Fruit fly (Drosophila melanogaster) whole organism, prepupa: ENCODE results near the gene CG3184.

Experiments used
- CG10631 ChIP-seq: fragments of 200-800 bp; sonication (Bioruptor generic); optimal IDR thresholded peaks from 2 replicates; lab custom pipeline; 2016; ENCODE audit warnings: missing biosample characterization, missing genetic modification characterization
- CG11762 ChIP-seq: fragments of 200-800 bp; sonication (Bioruptor generic); optimal IDR thresholded peaks from 3 replicates; lab custom pipeline; 2016; ENCODE audit warnings: missing biosample characterization, missing genetic modification characterization; ENCODE audit not compliant: insufficient read depth
- CG15336 ChIP-seq: fragments of 200-800 bp; sonication (Bioruptor generic); IDR thresholded peaks from 2 replicates; pipeline ENCODE4 v1.3.6; 2022; ENCODE audit warnings: missing biosample characterization, missing genetic modification characterization
- CG16779 ChIP-seq: fragments of 200-800 bp; sonication (Bioruptor generic); optimal IDR thresholded peaks from 3 replicates; lab custom pipeline; 2017; ENCODE audit warnings: missing biosample characterization, mild to moderate bottlenecking, missing genetic modification characterization
- CG4318 ChIP-seq: fragments of 200-800 bp; sonication (Bioruptor generic); optimal IDR thresholded peaks from 3 replicates; lab custom pipeline; 2017; ENCODE audit warnings: missing biosample characterization, mild to moderate bottlenecking, missing genetic modification characterization
- CG6854 ChIP-seq: fragments of 200-800 bp; sonication (Bioruptor generic); optimal IDR thresholded peaks from 2 replicates; lab custom pipeline; 2017; ENCODE audit warnings: missing biosample characterization, mild to moderate bottlenecking, missing genetic modification characterization
- CG7368 ChIP-seq: fragments of 200-800 bp; sonication (Bioruptor generic); optimal IDR thresholded peaks from 3 replicates; lab custom pipeline; 2016; ENCODE audit warnings: missing biosample characterization, missing genetic modification characterization
- CG9139 ChIP-seq: fragments of 200-800 bp; sonication (Bioruptor generic); optimal IDR thresholded peaks from 3 replicates; lab custom pipeline; 2017; ENCODE audit warnings: missing biosample characterization, mild to moderate bottlenecking, missing genetic modification characterization
- Eip78C ChIP-seq: fragments of 200-800 bp; sonication (Bioruptor generic); peaks from one replicate; lab custom pipeline; 2016; ENCODE audit warnings: missing biosample characterization, missing genetic modification characterization
- OdsH ChIP-seq: fragments of 200-800 bp; sonication (Bioruptor generic); optimal IDR thresholded peaks from 3 replicates; lab custom pipeline; 2016; ENCODE audit warnings: missing biosample characterization, missing genetic modification characterization
- Sox102F ChIP-seq: fragments of 200-800 bp; sonication (Bioruptor generic); optimal IDR thresholded peaks from 2 replicates; lab custom pipeline; 2016; ENCODE audit warnings: missing biosample characterization, mild to moderate bottlenecking, missing genetic modification characterization
- acj6 ChIP-seq: fragments of 200-800 bp; sonication (Bioruptor generic); optimal IDR thresholded peaks from 3 replicates; lab custom pipeline; 2016; ENCODE audit warnings: missing biosample characterization, missing genetic modification characterization
- fkh ChIP-seq: fragments of 200-800 bp; sonication (Bioruptor generic); optimal IDR thresholded peaks from 3 replicates; lab custom pipeline; 2017; ENCODE audit warnings: missing biosample characterization, mild to moderate bottlenecking, missing genetic modification characterization, moderate library complexity
- vri ChIP-seq: fragments of 200-800 bp; sonication (Bioruptor generic); optimal IDR thresholded peaks from 3 replicates; lab custom pipeline; 2016; ENCODE audit warnings: missing biosample characterization, mild to moderate bottlenecking, missing genetic modification characterization

dm6 chrX:6702028-6702433 lies 13.5 kb upstream of the CG3184 start:
- TF ChIP-seq CG16779 (tag; lab: Kevin White, UChicago): peak; percentile 58
- no peak for TF ChIP-seq CG6854 (GFP tag; lab: Kevin White, UChicago)
- TF ChIP-seq fkh: peak; percentile 58
- TF ChIP-seq CG9139 (GFP tag; lab: Kevin White, UChicago): peak; percentile 58
- peak; percentile 65 for TF ChIP-seq acj6 (GFP tag; lab: Kevin White, UChicago)
- TF ChIP-seq CG11762: peak; percentile 44
- TF ChIP-seq CG7368 (GFP tag; lab: Kevin White, UChicago): peak; percentile 46
- TF ChIP-seq OdsH (GFP tag; lab: Kevin White, UChicago): peak; percentile 75
- TF ChIP-seq CG10631 (GFP tag; lab: Kevin White, UChicago): peak; percentile 67
- TF ChIP-seq CG4318 (GFP tag; lab: Kevin White, UChicago): peak; percentile 75
- TF ChIP-seq vri (GFP tag; lab: Kevin White, UChicago): no peak
- peak; percentile 94 for TF ChIP-seq Eip78C (GFP tag; lab: Kevin White, UChicago)
- TF ChIP-seq Sox102F: no peak
- TF ChIP-seq CG15336 (GFP tag; lab: Robert Waterston, UW): peak; percentile 91
